Worm (Caenorhabditis elegans): ENCODE results near the gene scav-4.

Gene scav-4

ce11 chrX:12977451-12977850 lies 4.1 kb upstream of the scav-4 start, which contains the start of gene F11C1.9:
Gene F11C1.9, minus strand, starts transcription at chrX:12977551.
- no peak for TF ChIP-seq attf-5 (GFP tag; optimal IDR thresholded peaks at IDR 0.05)
- TF ChIP-seq lin-40 (tag; optimal IDR thresholded peaks at IDR 0.05): no peak
- TF ChIP-seq zfh-2 (GFP tag; conservative IDR thresholded peaks at IDR 0.05): no peak
- no peak for TF ChIP-seq xnd-1 (tag; optimal IDR thresholded peaks at IDR 0.05)
- TF ChIP-seq sdz-38 (tag; optimal IDR thresholded peaks at IDR 0.05): no peak
- TF ChIP-seq ztf-6 (GFP tag; IDR thresholded peaks at IDR 0.05): no peak
- TF ChIP-seq Y67H2A.10 (GFP tag; conservative IDR thresholded peaks at IDR 0.05): no peak
- no peak for TF ChIP-seq Y53G8AR.9 (GFP tag; conservative IDR thresholded peaks at IDR 0.05)
- TF ChIP-seq hlh-12 (tag; optimal IDR thresholded peaks at IDR 0.05): no peak
- TF ChIP-seq egrh-3 (GFP tag; IDR thresholded peaks at IDR 0.05): no peak
- TF ChIP-seq ZK185.1 (tag; optimal IDR thresholded peaks at IDR 0.05; ENCODE audit: poor library complexity, severe bottlenecking): no peak
- no peak for TF ChIP-seq lin-35 (GFP tag; optimal IDR thresholded peaks at IDR 0.05)
- TF ChIP-seq madf-8 (GFP tag; conservative IDR thresholded peaks at IDR 0.05): no peak
- no peak for TF ChIP-seq tbx-9 (tag; optimal IDR thresholded peaks at IDR 0.05; ENCODE audit: borderline replicate concordance)
- no peak for TF ChIP-seq dox-1 (GFP tag; IDR thresholded peaks at IDR 0.05)
- no peak for TF ChIP-seq nhr-80 (tag; optimal IDR thresholded peaks at IDR 0.05)
- TF ChIP-seq Y56A3A.18 (GFP tag; IDR thresholded peaks at IDR 0.05): no peak
- no peak for TF ChIP-seq F37B4.10 (GFP tag; IDR thresholded peaks at IDR 0.05)
- TF ChIP-seq T07F8.4 (tag; optimal IDR thresholded peaks at IDR 0.05): no peak
- TF ChIP-seq bed-1 (GFP tag; IDR thresholded peaks at IDR 0.05): no peak

DNA sequence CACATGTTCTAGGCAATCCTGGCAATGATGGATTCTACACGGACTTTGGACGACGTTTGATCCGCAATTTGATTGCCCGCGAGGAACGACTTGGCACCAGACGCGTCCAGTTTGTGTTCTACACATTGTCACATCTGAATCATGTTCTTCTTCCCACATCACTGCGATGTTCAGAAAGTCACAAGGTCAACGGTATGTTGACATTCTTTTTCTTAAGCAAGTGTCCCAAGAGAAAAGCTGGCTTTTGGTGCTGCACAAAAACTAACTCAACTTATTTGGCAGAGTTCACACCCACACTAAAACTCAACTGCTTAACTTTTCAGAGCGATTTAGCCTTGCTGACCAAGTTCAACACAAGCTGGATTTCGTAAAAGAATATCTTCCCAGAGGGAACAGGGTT lies 3.0 kb upstream of the scav-4 start:
- TF ChIP-seq aptf-3 (GFP tag; IDR thresholded peaks at IDR 0.05) (0 out of 2 replicates have a peak, but pooled peaks have one; percentile 25), hsf-1 (GFP tag; IDR thresholded peaks at IDR 0.05) (no peak), nfyb-1 (GFP tag; IDR thresholded peaks at IDR 0.05) (no peak)

- TF ChIP-seq mes-4 (tag; optimal IDR thresholded peaks at IDR 0.05): no peak
- peak; percentile 25 for TF ChIP-seq nhr-80 (tag; optimal IDR thresholded peaks at IDR 0.05)
Measured at ce11 chrX:12979747-12980146, 1.8 kb upstream of the scav-4 start.

- TF ChIP-seq F57C9.4 (tag; optimal IDR thresholded peaks at IDR 0.05) (no peak), nhr-80 (tag; optimal IDR thresholded peaks at IDR 0.05) (peak; percentile 76), let-607 (tag; optimal IDR thresholded peaks at IDR 0.05) (peak in 1 of 2 experiments; percentile 37), nhr-27 (tag; optimal IDR thresholded peaks at IDR 0.05) (no peak), snpc-3.4 (tag; optimal IDR thresholded peaks at IDR 0.05) (no peak), ama-1 (optimal IDR thresholded peaks at IDR 0.05) (no peak), ama-1 (GFP tag; optimal IDR thresholded peaks at IDR 0.05) (no peak), B0019.2 (GFP tag; conservative IDR thresholded peaks at IDR 0.05) (no peak), cebp-1 (GFP tag; IDR thresholded peaks at IDR 0.05) (no peak), cebp-1 (tag; optimal IDR thresholded peaks at IDR 0.05) (no peak)
Measured at ce11 chrX:12982725-12983124, 1.1 kb downstream of the scav-4 start.

DNA sequence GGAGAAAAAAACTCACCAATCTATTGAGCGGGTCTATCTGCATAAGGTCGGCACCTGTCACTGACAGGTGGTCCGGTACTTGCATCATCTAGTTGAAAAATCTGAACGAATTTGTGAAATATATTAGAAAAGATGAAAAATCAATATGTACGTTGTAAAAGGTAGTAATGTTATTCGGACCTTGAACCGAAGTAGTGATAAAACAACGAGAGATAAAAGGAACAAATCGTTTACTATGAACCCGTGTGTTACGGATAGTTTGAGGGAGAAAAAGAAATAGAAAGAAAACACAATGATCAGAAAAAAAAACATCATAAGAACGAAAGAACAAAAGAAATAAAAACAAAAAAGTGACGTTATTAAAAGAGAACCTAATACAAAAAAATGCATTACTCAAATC lies 5.5 kb downstream of the scav-4 start, which contains the start of gene mff-1:
TSS of gene mff-1 (minus strand) at position 101 of the 400 bp plus-strand sequence.
- TF ChIP-seq nhr-27 (tag; optimal IDR thresholded peaks at IDR 0.05) (no peak), mel-28 (tag; optimal IDR thresholded peaks at IDR 0.05; ENCODE audit: borderline replicate concordance) (no peak), Y56A3A.18 (GFP tag; IDR thresholded peaks at IDR 0.05) (no peak), ztf-22 (GFP tag; optimal IDR thresholded peaks at IDR 0.05) (no peak), nfya-1 (tag; optimal IDR thresholded peaks at IDR 0.05; ENCODE audit: borderline replicate concordance, insufficient read depth) (no peak), F57C9.4 (tag; optimal IDR thresholded peaks at IDR 0.05) (no peak), ceh-27 (GFP tag; optimal IDR thresholded peaks at IDR 0.05) (no peak), aptf-2 (GFP tag; conservative IDR thresholded peaks at IDR 0.05) (no peak), Y95B8A.8 (GFP tag; IDR thresholded peaks at IDR 0.05) (no peak)

Data from whole organism, young adult.